Fruit fly (Drosophila melanogaster) Kc167 (cell line): ENCODE results near the gene CG18766.

ENCODE experiments used
- Myc ChIP-seq: fragments of >200 bp; optimal IDR thresholded peaks from 2 replicates; lab custom pipeline; 2017; ENCODE audit warnings: missing external identifiers
- Sin3A ChIP-seq: fragments of >200 bp; optimal IDR thresholded peaks from 2 replicates; lab custom pipeline; 2018; ENCODE audit warnings: missing external identifiers
- h ChIP-seq: fragments of >200 bp; optimal IDR thresholded peaks from 3 replicates; lab custom pipeline; 2018; ENCODE audit warnings: missing external identifiers
- insv ChIP-seq: fragments of >200 bp; optimal IDR thresholded peaks from 3 replicates; lab custom pipeline; 2018; ENCODE audit warnings: missing external identifiers
- psq ChIP-seq: fragments of >200 bp; optimal IDR thresholded peaks from 2 replicates; lab custom pipeline; 2017; ENCODE audit warnings: missing external identifiers
- ttk ChIP-seq: sonication (Bioruptor generic); optimal IDR thresholded peaks from 2 replicates; lab custom pipeline; 2017; ENCODE audit warnings: missing external identifiers

CG18766 gene

dm6 chr3R:27253136-27253920 lies 8.3 kb upstream of the CG18766 start, which contains the start of gene pll:
pll (minus strand) TSS chr3R:27253182.
- TF ChIP-seq Myc (lab: Kevin White, UChicago) (no peak), ttk (no peak), Sin3A (lab: Kevin White, UChicago) (no peak), h (lab: Kevin White, UChicago) (no peak), psq (lab: Kevin White, UChicago) (no peak)

dm6 chr3R:27250907-27251306 lies 5.9 kb upstream of the CG18766 start, which contains the start of the genes TTLL6B and TfIIA-L:
TTLL6B (minus strand) TSS chr3R:27251007.
TfIIA-L (plus strand) TSS chr3R:27251112.
- TF ChIP-seq insv (lab: Kevin White, UChicago) (no peak), psq (lab: Kevin White, UChicago) (no peak), Myc (lab: Kevin White, UChicago) (no peak), Sin3A (lab: Kevin White, UChicago) (no peak), h (lab: Kevin White, UChicago) (no peak), ttk (no peak)

DNA sequence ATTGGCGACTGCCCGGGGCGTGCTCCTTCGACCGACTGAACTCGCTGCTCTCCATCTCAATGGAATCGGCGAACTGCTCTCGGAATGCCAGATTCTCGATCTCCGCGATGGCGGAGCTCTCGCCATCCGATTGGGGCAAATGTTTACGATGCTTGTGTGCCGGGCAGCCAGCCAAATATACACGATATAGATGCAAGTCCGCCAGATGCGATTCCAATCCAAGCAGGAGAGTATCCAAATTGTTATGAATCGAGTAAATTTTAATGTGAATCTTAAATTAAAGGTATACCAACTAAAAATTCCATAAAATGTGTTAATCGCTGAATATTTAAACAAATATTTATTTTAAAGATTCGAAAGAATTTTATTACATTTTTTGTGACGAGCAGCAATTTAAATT lies 2.8 kb upstream of the CG18766 start, which contains the start of gene CG5984:
CG5984 (minus strand) TSS at position 101 of the 400 bp plus-strand sequence.
- TF ChIP-seq h (lab: Kevin White, UChicago) (no peak), psq (lab: Kevin White, UChicago) (no peak)

DNA sequence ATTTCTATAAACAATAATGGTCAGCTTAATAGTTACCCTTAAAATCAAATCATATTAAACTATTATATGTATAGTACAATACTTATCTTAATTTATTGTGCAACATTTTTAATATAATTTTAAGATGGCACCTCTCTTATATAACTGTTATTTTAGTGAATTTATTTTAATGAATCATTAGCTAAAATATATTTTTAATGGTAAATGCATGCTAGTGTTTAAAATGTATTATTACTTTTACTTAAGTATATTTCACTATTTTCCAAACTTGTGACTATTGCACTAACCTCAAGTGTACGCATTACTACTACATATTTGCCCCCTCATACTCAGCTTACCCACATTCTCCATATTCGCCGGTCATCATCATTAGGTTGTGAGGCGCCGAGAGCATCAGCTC lies 1.2 kb upstream of the CG18766 start:
- TF ChIP-seq ttk (no peak), Myc (lab: Kevin White, UChicago) (no peak)

DNA sequence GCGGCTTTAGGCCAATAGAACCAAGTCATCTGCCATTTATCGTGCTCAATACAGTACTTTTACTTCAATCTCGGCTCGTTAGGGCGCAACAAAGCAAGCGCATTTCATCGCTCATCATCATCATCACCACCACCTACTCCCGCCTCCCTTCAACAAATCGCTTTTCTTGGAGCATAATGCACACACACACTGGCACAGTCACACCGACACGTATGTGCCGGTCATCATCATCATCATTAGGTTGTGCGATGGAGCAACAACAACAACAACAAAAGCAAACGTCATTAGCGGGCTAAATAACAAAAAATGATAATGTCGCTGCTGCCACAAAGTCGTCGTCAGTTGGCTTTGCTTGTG lies 330 bp upstream of the CG18766 start:
- TF ChIP-seq Myc (lab: Kevin White, UChicago): no peak
- no peak for TF ChIP-seq Sin3A (lab: Kevin White, UChicago)
- no peak for TF ChIP-seq insv (lab: Kevin White, UChicago)
- TF ChIP-seq ttk: no peak
- no peak for TF ChIP-seq psq (lab: Kevin White, UChicago)
- TF ChIP-seq h (lab: Kevin White, UChicago): no peak

dm6 chr3R:27244412-27244741 lies 672 bp downstream of the CG18766 start:
- TF ChIP-seq psq (lab: Kevin White, UChicago) (no peak), Sin3A (lab: Kevin White, UChicago) (no peak), ttk (no peak), h (lab: Kevin White, UChicago) (no peak), insv (lab: Kevin White, UChicago) (no peak), Myc (lab: Kevin White, UChicago) (no peak)

DNA sequence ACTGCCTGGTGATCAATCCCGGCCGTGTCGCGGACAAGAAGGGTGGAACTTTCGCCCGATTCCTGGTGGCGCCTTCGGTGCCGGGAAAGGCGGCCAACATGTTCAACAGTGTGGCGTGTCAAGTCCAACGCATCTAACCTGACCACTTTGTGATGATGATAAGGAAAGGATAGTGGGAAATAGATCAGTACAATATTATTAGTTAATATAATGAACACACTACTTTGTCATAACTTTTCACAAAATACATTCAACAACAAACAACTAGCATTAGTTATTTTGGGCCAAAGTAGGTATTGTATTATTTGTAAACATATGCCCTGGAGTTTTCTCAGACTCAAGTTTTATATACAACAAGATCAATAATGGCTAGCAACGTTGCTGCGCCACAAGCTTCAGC lies 4.1 kb downstream of the CG18766 start, which contains the start of gene CG17991:
CG17991 (plus strand) TSS at position 301 of the 400 bp plus-strand sequence.
- no peak for TF ChIP-seq h (lab: Kevin White, UChicago)
- no peak for TF ChIP-seq psq (lab: Kevin White, UChicago)
- TF ChIP-seq Myc (lab: Kevin White, UChicago): no peak
- TF ChIP-seq insv (lab: Kevin White, UChicago): no peak
- no peak for TF ChIP-seq ttk
- TF ChIP-seq Sin3A (lab: Kevin White, UChicago): no peak

DNA sequence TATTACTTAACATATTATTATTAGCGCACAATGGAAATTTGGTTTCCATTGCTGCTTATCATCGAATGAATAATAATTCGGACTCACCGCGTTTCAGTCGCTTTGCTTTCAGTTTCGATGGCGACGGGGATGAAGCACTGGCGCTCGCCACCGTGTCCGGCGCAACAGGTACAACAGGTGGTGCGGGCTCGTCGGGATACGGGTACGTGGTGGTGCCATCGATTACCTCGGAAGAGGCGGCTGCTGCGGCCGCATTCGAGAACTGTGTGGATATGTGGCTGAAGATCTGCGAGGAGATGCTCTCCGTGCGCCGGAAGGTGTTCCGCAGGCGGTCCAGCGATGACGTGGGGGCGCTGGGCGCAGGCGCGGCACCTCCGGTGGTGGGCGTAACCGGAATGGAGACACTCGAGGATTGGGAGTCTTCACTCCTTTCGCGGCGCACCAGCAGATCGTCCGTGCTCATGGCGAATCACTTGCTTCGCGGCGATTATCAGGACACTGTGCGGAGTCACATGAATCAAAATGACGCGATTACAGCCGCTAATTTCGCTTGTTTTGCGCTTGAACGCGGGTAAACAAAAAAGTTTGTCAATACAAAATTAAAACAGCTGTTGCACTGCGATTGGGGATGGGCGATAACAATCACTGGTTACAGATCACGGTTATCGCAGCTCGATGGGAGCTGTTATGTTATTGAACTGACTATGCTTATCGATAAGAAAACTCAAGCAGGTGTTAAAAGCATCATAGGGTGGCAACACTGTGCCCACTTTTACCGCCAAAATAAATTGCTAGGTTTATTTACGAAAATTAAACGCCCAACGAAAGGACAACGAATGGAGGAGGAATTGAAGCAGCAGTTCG lies 6.4 kb downstream of the CG18766 start, which contains the start of the genes CG31064 and PolA2:
CG31064 (minus strand) TSS at position 648 of the 864 bp plus-strand sequence.
PolA2 (plus strand) TSS at position 726 of the 864 bp plus-strand sequence.
- no peak for TF ChIP-seq h (lab: Kevin White, UChicago)
- TF ChIP-seq Myc (lab: Kevin White, UChicago): no peak
- TF ChIP-seq psq (lab: Kevin White, UChicago): no peak
- no peak for TF ChIP-seq insv (lab: Kevin White, UChicago)
- no peak for TF ChIP-seq ttk
- no peak for TF ChIP-seq Sin3A (lab: Kevin White, UChicago)

DNA sequence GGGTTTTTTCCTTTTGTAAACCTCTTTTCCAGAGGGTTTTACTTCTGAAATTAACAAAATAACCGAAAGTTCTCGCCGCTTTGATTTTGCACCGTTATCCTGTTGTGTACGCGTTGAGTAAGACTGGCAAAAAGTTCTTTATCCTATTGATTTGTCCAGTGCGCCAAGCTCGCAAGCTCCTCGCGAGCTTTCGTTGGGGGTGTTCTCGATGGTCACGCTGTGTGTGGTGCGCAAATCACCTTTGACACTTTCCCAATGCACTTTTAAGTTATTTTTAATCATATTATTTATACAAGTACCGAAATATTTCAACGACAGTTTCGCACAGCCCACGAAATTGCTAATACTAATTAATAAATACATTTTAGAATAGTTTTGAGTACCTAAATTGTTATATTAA lies 7.1 kb downstream of the CG18766 start:
- no peak for TF ChIP-seq h (lab: Kevin White, UChicago)
- TF ChIP-seq Sin3A (lab: Kevin White, UChicago): no peak

DNA sequence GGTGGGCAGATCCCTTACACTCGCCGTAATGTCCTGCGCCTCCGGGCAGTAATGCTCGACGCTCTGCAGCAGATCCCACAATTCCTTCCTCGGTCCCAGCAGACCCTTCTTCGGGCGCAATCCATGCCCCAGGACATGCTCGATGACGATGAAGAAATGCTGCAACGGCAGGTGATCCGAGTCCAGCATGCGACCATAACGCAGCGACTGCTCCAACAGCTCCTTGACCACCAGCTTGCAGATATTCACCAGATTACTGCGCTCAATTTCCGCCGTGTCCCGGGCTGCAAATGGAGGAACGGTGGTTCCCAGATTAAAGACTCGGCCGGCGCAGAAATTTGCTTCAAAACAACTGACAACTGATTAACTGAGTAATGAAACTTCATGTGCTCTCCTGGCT lies 11.7 kb downstream of the CG18766 start, which contains the start of gene CG31068:
CG31068 (plus strand) TSS at position 301 of the 400 bp plus-strand sequence.
- TF ChIP-seq Myc (lab: Kevin White, UChicago) (no peak), psq (lab: Kevin White, UChicago) (no peak), ttk (no peak), Sin3A (lab: Kevin White, UChicago) (no peak), h (lab: Kevin White, UChicago) (no peak), insv (lab: Kevin White, UChicago) (no peak)

DNA sequence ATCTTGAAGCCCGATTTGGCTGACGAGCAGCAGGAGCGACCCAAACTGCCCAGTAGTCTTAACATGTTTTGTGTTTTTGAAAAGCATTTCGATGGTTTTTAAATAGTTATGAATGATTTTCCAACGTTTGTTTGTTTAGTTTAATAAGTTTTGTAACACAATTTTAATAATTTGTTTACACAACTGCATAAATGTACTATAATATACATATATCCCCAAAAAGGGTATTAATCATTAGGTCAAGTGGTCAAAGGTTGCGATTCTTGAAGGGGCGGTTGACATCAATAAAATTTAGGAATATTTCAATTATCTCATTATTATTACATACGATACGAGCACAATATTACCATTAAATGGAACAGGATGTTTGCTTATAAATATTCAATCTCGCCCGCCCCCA lies 15.7 kb downstream of the CG18766 start, which contains the start of gene CG42814:
CG42814 (minus strand) TSS at position 101 of the 400 bp plus-strand sequence.
- TF ChIP-seq h (lab: Kevin White, UChicago) (no peak), Sin3A (lab: Kevin White, UChicago) (no peak), ttk (no peak), insv (lab: Kevin White, UChicago) (no peak), Myc (lab: Kevin White, UChicago) (no peak), psq (lab: Kevin White, UChicago) (no peak)
